Worm (Caenorhabditis elegans): ENCODE data around the gene str-23.

str-23 gene

DNA sequence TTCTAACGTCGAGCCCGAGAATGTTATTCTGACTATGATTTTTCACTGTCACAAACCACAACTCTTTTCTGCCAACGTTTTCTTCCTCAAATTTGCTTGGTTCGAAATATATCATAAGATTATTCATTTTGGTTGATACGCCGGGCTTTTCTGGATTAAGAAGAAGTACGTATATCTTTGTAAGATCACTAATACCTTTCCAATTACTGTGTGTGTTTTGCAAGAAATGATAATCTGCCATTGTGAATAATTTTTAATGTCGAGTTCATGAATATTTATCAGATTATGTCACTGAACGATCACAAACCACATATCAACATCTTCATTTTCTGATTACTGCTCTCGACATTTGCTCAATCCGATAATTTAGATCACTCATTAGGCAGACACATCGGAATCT, 40.9 kb downstream of the str-23 start, which contains the start of gene nhr-196 (continued):
- no peak for TF ChIP-seq lir-3 (tag; optimal IDR thresholded peaks at IDR 0.05; ENCODE audit: poor library complexity)
- TF ChIP-seq pqm-1 (tag; optimal IDR thresholded peaks at IDR 0.05): no peak

DNA sequence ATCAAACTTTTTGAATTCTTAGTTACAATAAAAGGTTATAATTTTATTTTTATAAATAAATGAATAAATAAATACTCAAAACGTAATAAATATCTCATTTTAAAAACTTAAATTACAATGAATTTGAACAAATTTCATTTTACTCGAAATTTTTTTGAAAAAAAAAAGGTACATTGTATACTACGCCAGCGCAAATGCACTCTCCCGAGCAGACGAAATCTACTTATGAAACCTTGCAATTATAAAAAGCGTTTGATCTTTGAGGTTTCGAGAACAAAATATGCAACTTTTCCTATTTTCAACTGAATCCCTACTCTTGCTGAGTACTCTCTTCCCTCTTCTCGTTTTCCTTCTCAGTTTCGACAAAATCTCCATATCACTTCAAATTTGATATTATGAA, 43.0 kb downstream of the str-23 start, which contains the start of gene nhr-197:
nhr-197 (plus strand) TSS at position 301 of the 400 bp plus-strand sequence.
- no peak for TF ChIP-seq lin-13 (GFP tag; optimal IDR thresholded peaks at IDR 0.05)
- TF ChIP-seq zip-4 (GFP tag; optimal IDR thresholded peaks at IDR 0.05): no peak
- no peak for TF ChIP-seq sptf-1 (tag; optimal IDR thresholded peaks at IDR 0.05)
- TF ChIP-seq nhr-85 (tag): no peak
- no peak for TF ChIP-seq snpc-4 (tag; optimal IDR thresholded peaks at IDR 0.05)
- TF ChIP-seq C16A3.4 (tag; optimal IDR thresholded peaks at IDR 0.05): no peak
- TF ChIP-seq unc-98 (GFP tag; IDR thresholded peaks at IDR 0.05): no peak
- TF ChIP-seq dsc-1 (tag; optimal IDR thresholded peaks at IDR 0.05): no peak

ce11 chrV:15689952-15690351, 45.3 kb downstream of the str-23 start, which contains the start of gene nhr-268:
nhr-268 (plus strand) TSS chrV:15690252.
- TF ChIP-seq pax-3 (tag; optimal IDR thresholded peaks at IDR 0.05) (no peak), ceh-90 (tag; optimal IDR thresholded peaks at IDR 0.05) (no peak), rnt-1 (tag; optimal IDR thresholded peaks at IDR 0.05) (no peak), unc-62 (GFP tag; optimal IDR thresholded peaks at IDR 0.05) (no peak), mab-9 (GFP tag; IDR thresholded peaks at IDR 0.05) (no peak), ceh-88 (GFP tag; IDR thresholded peaks at IDR 0.05) (no peak), hlh-4 (tag; optimal IDR thresholded peaks at IDR 0.05) (no peak), elt-2 (tag; optimal IDR thresholded peaks at IDR 0.05) (no peak), ztf-4 (tag; optimal IDR thresholded peaks at IDR 0.05) (no peak), lin-39 (tag; optimal IDR thresholded peaks at IDR 0.05) (no peak), tlp-1 (tag; optimal IDR thresholded peaks at IDR 0.05) (no peak), elt-3 (tag; optimal IDR thresholded peaks at IDR 0.05) (no peak), irx-1 (tag; optimal IDR thresholded peaks at IDR 0.05) (no peak), unc-130 (tag; optimal IDR thresholded peaks at IDR 0.05) (no peak)

DNA sequence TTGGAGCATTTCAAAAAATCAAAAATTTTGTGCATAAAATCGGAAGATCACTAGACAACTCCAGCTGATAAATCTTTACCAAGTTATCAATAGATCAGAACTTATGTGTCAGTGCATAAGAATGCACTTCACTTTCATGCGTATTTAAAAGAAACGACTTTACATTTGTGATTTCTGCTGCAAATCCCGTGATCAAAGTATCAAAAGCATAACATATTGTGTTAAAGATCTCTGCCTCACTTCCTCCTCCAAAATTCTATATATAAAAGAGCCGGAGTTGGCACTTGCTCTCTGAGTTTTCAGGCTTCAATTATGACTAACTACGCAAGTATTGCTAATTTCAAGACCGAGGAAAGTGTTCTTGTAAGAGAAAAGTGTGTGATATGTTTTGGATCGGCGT, 49.0 kb downstream of the str-23 start, which contains the start of gene nhr-198:
nhr-198 (plus strand) TSS at position 313 of the 400 bp plus-strand sequence.
- TF ChIP-seq sox-4 (tag; optimal IDR thresholded peaks at IDR 0.05): peak; percentile 28
- peak; percentile 79 for TF ChIP-seq fkh-8 (tag; optimal IDR thresholded peaks at IDR 0.05)
- peak; percentile 55 for TF ChIP-seq dsc-1 (tag; optimal IDR thresholded peaks at IDR 0.05)
- TF ChIP-seq F16B12.6 (tag; optimal IDR thresholded peaks at IDR 0.05): no peak
- no peak for TF ChIP-seq mef-2 (tag; optimal IDR thresholded peaks at IDR 0.05)
- TF ChIP-seq lin-35 (GFP tag; optimal IDR thresholded peaks at IDR 0.05): no peak
- TF ChIP-seq ceh-82 (tag; optimal IDR thresholded peaks at IDR 0.05): no peak
- no peak for TF ChIP-seq hlh-17 (GFP tag; optimal IDR thresholded peaks at IDR 0.05; ENCODE audit: borderline replicate concordance)
- peak; percentile 29 for TF ChIP-seq nhr-71 (tag; optimal IDR thresholded peaks at IDR 0.05)
